Fruit fly (Drosophila melanogaster): ENCODE results near the gene Ca-alpha1T.

Gene Ca-alpha1T

dm6 chrX:6198554-6198953 lies 6.3 kb upstream of the Ca-alpha1T start, which contains the start of gene CG32751:
CG32751 (minus strand) TSS chrX:6198654.
- TF ChIP-seq Vsx1 (GFP tag; optimal IDR thresholded peaks at IDR 0.05) (no peak), amos (GFP tag; IDR thresholded peaks at IDR 0.05; ENCODE audit: partially characterized antibody) (no peak), CG16815 (GFP tag; optimal IDR thresholded peaks at IDR 0.05) (no peak), CG14441 (GFP tag; IDR thresholded peaks at IDR 0.05) (no peak), br (optimal IDR thresholded peaks at IDR 0.05) (no peak), GATAe (GFP tag; conservative IDR thresholded peaks at IDR 0.05) (no peak), CG11695 (GFP tag; IDR thresholded peaks at IDR 0.05) (no peak), sug (tag; optimal IDR thresholded peaks at IDR 0.05) (no peak), Oaz (GFP tag; IDR thresholded peaks at IDR 0.05) (no peak), Sox100B (GFP tag; optimal IDR thresholded peaks at IDR 0.05) (no peak), H2.0 (GFP tag; IDR thresholded peaks at IDR 0.05) (no peak), MESR4 (GFP tag; optimal IDR thresholded peaks at IDR 0.05) (no peak), slbo (GFP tag; IDR thresholded peaks at IDR 0.05) (no peak), CG10959 (GFP tag; IDR thresholded peaks at IDR 0.05) (no peak), chinmo (GFP tag; IDR thresholded peaks at IDR 0.05; ENCODE audit: partially characterized antibody) (no peak), knrl (GFP tag; IDR thresholded peaks at IDR 0.05; ENCODE audit: partially characterized antibody) (no peak)

- TF ChIP-seq cwo (GFP tag; optimal IDR thresholded peaks at IDR 0.05) = peak; percentile 22
- TF ChIP-seq CG10209 (GFP tag; optimal IDR thresholded peaks at IDR 0.05) = no peak
- peak; percentile 16 for TF ChIP-seq exex (tag; optimal IDR thresholded peaks at IDR 0.05)
Observed at dm6 chrX:6196339-6196738, 4.1 kb upstream of the Ca-alpha1T start, which contains the start of gene CG32750. CG32750 (minus strand) TSS chrX:6196439.

DNA sequence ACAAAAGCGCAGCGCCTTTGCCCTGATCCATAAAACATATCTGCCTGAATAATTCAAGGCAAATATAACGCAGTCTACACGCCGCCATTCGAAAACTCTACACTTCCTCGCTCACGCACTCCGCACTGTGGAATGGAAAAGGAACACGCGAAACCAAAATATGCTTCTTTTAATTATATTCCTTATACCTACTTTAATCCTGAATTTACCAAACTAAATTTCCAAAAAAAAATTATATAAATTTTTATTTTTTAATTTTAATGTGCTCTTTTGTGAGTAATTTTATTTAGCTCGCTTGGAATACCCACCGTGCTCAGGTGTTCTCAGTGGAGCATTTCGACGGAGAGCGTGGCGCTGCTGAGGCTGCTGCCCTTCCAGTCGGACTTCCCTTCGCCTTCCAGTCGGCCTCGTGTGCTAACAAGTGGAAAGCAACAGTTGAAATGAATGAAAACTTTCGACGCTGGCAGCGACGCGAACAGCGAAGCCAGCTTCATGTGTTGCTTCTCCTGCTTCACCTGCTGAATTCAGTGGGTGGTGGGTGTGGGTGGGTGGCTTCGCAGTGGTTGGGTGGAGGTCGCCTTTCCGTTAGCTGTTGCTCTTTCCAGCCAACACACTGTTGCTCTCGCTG lies 1.0 kb upstream of the Ca-alpha1T start:
- TF ChIP-seq shn (GFP tag; optimal IDR thresholded peaks at IDR 0.05) (no peak), Oaz (GFP tag; IDR thresholded peaks at IDR 0.05) (peak; percentile 81), Xbp1 (GFP tag; optimal IDR thresholded peaks at IDR 0.05) (peak; percentile 72), crc (GFP tag; optimal IDR thresholded peaks at IDR 0.05) (no peak), C15 (GFP tag; IDR thresholded peaks at IDR 0.05) (peak; percentile 58; the same call in 1 of the 3 replicates), btn (GFP tag; optimal IDR thresholded peaks at IDR 0.05) (no peak), eve (GFP tag; optimal IDR thresholded peaks at IDR 0.05) (no peak), her (GFP tag; optimal IDR thresholded peaks at IDR 0.05) (no peak), onecut (GFP tag; IDR thresholded peaks at IDR 0.05) (peak; percentile 66), chif (GFP tag; optimal IDR thresholded peaks at IDR 0.05) (peak in 1 of 2 experiments; percentile 6), CG10654 (GFP tag; optimal IDR thresholded peaks at IDR 0.05) (peak; percentile 33), Gsc (GFP tag; IDR thresholded peaks at IDR 0.05) (peak; percentile 71), Sry-β (GFP tag; optimal IDR thresholded peaks at IDR 0.05) (no peak), CTCF (GFP tag; optimal IDR thresholded peaks at IDR 0.05) (no peak), ham (GFP tag; IDR thresholded peaks at IDR 0.05) (peak; percentile 48; the same call in 1 of the 2 replicates), gsb-n (tag; optimal IDR thresholded peaks at IDR 0.05) (peak; percentile 54), CG8478 (optimal IDR thresholded peaks at IDR 0.05) (no peak), Gug (GFP tag; IDR thresholded peaks at IDR 0.05) (peak; percentile 75), CG4424 (GFP tag; optimal IDR thresholded peaks at IDR 0.05) (peak; percentile 50), CG7271 (tag; optimal IDR thresholded peaks at IDR 0.05) (no peak), vvl (GFP tag; IDR thresholded peaks at IDR 0.05) (peak; percentile 94), hth (optimal IDR thresholded peaks at IDR 0.05) (no peak), ro (GFP tag; IDR thresholded peaks at IDR 0.05) (peak; percentile 34; the same call in 1 of the 2 replicates), CG1832 (GFP tag; optimal IDR thresholded peaks at IDR 0.05) (no peak), CG17912 (GFP tag; optimal IDR thresholded peaks at IDR 0.05) (no peak), CG9215 (GFP tag; IDR thresholded peaks at IDR 0.05) (peak; percentile 85), mld (GFP tag; IDR thresholded peaks at IDR 0.05; ENCODE audit: partially characterized antibody) (no peak), kay (GFP tag; optimal IDR thresholded peaks at IDR 0.05) (peak; percentile 3), Sin3A (optimal IDR thresholded peaks at IDR 0.05) (no peak), br (optimal IDR thresholded peaks at IDR 0.05) (no peak), lilli (GFP tag; optimal IDR thresholded peaks at IDR 0.05) (peak; percentile 65), HmgD (GFP tag; optimal IDR thresholded peaks at IDR 0.05) (no peak), Lpt (GFP tag; optimal IDR thresholded peaks at IDR 0.05) (no peak)

Measured in whole organism, embryonic.